Fruit fly (Drosophila melanogaster) whole organism, embryonic: ENCODE data around the gene CG31219.
A peak's percentile ranks its signal among the peaks of the same experiment; 100 is the strongest.

ENCODE experiments used
- B-H2 ChIP-seq: fragments of 200-800 bp; sonication (Bioruptor generic); optimal IDR thresholded peaks from 2 replicates; lab custom pipeline; 2018; ENCODE audit warnings: missing biosample characterization, mild to moderate bottlenecking, missing genetic modification characterization
- BEAF-32 ChIP-seq: fragments of 200-800 bp; sonication (Bioruptor generic); optimal IDR thresholded peaks from 3 replicates; lab custom pipeline; 2017; ENCODE audit warnings: missing biosample characterization, missing genetic modification characterization, mild to moderate bottlenecking, moderate library complexity, missing genetic modification reagents
- CG10209 ChIP-seq: fragments of 200-800 bp; sonication (Bioruptor generic); optimal IDR thresholded peaks from 3 replicates; lab custom pipeline; 2017; ENCODE audit warnings: missing biosample characterization, mild to moderate bottlenecking, missing genetic modification characterization, missing genetic modification reagents
- CG10267 ChIP-seq: fragments of 200-800 bp; sonication (Bioruptor generic); optimal IDR thresholded peaks from 2 replicates; lab custom pipeline; 2018; ENCODE audit warnings: missing biosample characterization, mild to moderate bottlenecking, missing genetic modification characterization, moderate library complexity
- CG11085 ChIP-seq: fragments of 200-800 bp; sonication (Bioruptor generic); IDR thresholded peaks from 2 replicates; pipeline ENCODE4 v1.3.6; 2022; ENCODE audit warnings: missing biosample characterization, missing genetic modification characterization
- CG11696 ChIP-seq: fragments of 200-800 bp; sonication (Bioruptor generic); IDR thresholded peaks from 2 replicates; pipeline ENCODE4 v1.3.6; 2022; ENCODE audit warnings: missing biosample characterization, missing genetic modification characterization
- CG12155 ChIP-seq: fragments of 200-800 bp; sonication (Bioruptor generic); optimal IDR thresholded peaks from 3 replicates; lab custom pipeline; 2016; ENCODE audit warnings: missing biosample characterization, missing genetic modification characterization
- CG12659 ChIP-seq: fragments of 200-800 bp; sonication (Bioruptor generic); optimal IDR thresholded peaks from 3 replicates; lab custom pipeline; 2017; ENCODE audit warnings: mild to moderate bottlenecking, missing biosample characterization, missing genetic modification reagents, missing genetic modification characterization
- CG13624 ChIP-seq: fragments of 200-800 bp; sonication (Bioruptor generic); optimal IDR thresholded peaks from 2 replicates; lab custom pipeline; 2016; ENCODE audit warnings: missing biosample characterization, missing genetic modification characterization
- CG14860 ChIP-seq: fragments of 200-800 bp; sonication (Bioruptor generic); IDR thresholded peaks from 3 replicates; pipeline ENCODE4 v1.3.6; 2022; ENCODE audit warnings: missing biosample characterization, missing genetic modification characterization; ENCODE audit not compliant: partially characterized antibody
- CG17361 ChIP-seq: fragments of 200-800 bp; sonication (Bioruptor generic); IDR thresholded peaks from 3 replicates; pipeline ENCODE4 v1.3.6; 2022; ENCODE audit warnings: missing biosample characterization, missing genetic modification characterization
- CG18764 ChIP-seq: fragments of 200-800 bp; sonication (Bioruptor generic); optimal IDR thresholded peaks from 3 replicates; lab custom pipeline; 2016; ENCODE audit warnings: missing biosample characterization, missing genetic modification characterization
- CG34376 ChIP-seq: fragments of 200-800 bp; sonication (Bioruptor generic); optimal IDR thresholded peaks from 2 replicates; lab custom pipeline; 2018; ENCODE audit warnings: missing biosample characterization, mild to moderate bottlenecking, missing genetic modification characterization
- CG42726 ChIP-seq: fragments of 200-800 bp; sonication (Bioruptor generic); IDR thresholded peaks from 2 replicates; pipeline ENCODE4 v1.3.6; 2022; ENCODE audit warnings: missing biosample characterization, missing genetic modification characterization; ENCODE audit not compliant: partially characterized antibody
- CG7963 ChIP-seq: fragments of 200-800 bp; sonication (Bioruptor generic); IDR thresholded peaks from 3 replicates; pipeline ENCODE4 v1.3.6; 2022; ENCODE audit warnings: missing biosample characterization, missing genetic modification characterization; ENCODE audit not compliant: partially characterized antibody
- CG9437 ChIP-seq: fragments of 200-800 bp; sonication (Bioruptor generic); optimal IDR thresholded peaks from 2 replicates; lab custom pipeline; 2018; ENCODE audit warnings: missing biosample characterization, mild to moderate bottlenecking, missing genetic modification characterization
- CG9932 ChIP-seq: fragments of 200-800 bp; sonication (Bioruptor generic); IDR thresholded peaks from 2 replicates; pipeline ENCODE4 v1.3.6; 2022; ENCODE audit warnings: missing biosample characterization, missing genetic modification characterization
- Dll ChIP-seq: fragments of 200-800 bp; sonication (Bioruptor generic); IDR thresholded peaks from 4 replicates; pipeline ENCODE4 v1.3.6; 2022; ENCODE audit warnings: missing biosample characterization, missing genetic modification characterization; ENCODE audit not compliant: partially characterized antibody
- Dp ChIP-seq: fragments of 200-800 bp; sonication (Bioruptor generic); optimal IDR thresholded peaks from 2 replicates; lab custom pipeline; 2018; ENCODE audit warnings: missing biosample characterization, mild to moderate bottlenecking, missing genetic modification characterization, moderate library complexity
- E2f1 ChIP-seq: fragments of 200-800 bp; sonication (Bioruptor generic); IDR thresholded peaks from 2 replicates; pipeline ENCODE4 v1.3.6; 2022; ENCODE audit warnings: missing biosample characterization, missing genetic modification characterization
- Fer3 ChIP-seq: fragments of 200-800 bp; sonication (Bioruptor generic); optimal IDR thresholded peaks from 2 replicates; lab custom pipeline; 2018; ENCODE audit warnings: missing biosample characterization, mild to moderate bottlenecking, missing genetic modification characterization, moderate library complexity
- HLH54F ChIP-seq: fragments of 200-800 bp; sonication (Bioruptor generic); optimal IDR thresholded peaks from 3 replicates; lab custom pipeline; 2016; ENCODE audit warnings: missing biosample characterization, missing genetic modification characterization
- Lhr ChIP-seq: fragments of 200-800 bp; sonication (Bioruptor generic); optimal IDR thresholded peaks from 3 replicates; lab custom pipeline; 2017; ENCODE audit warnings: mild to moderate bottlenecking, missing biosample characterization, missing genetic modification reagents, missing genetic modification characterization
- Lpt ChIP-seq: fragments of >200 bp; optimal IDR thresholded peaks from 2 replicates; lab custom pipeline; 2018; ENCODE audit warnings: missing biosample characterization, missing genetic modification characterization
- Mrtf ChIP-seq: fragments of 200-800 bp; sonication (Bioruptor generic); IDR thresholded peaks from 3 replicates; pipeline ENCODE4 v1.3.6; 2022; ENCODE audit warnings: missing biosample characterization, missing genetic modification characterization
- Rfx ChIP-seq: fragments of 200-800 bp; sonication (Bioruptor generic); IDR thresholded peaks from 2 replicates; pipeline ENCODE4 v1.3.6; 2022; ENCODE audit warnings: missing biosample characterization, missing genetic modification characterization
- Sin3A ChIP-seq: fragments of >200 bp; optimal IDR thresholded peaks from 2 replicates; lab custom pipeline; 2018
- Spps ChIP-seq: fragments of 200-800 bp; sonication (Bioruptor generic); optimal IDR thresholded peaks from 2 replicates; lab custom pipeline; 2018; ENCODE audit warnings: missing biosample characterization, mild to moderate bottlenecking, missing genetic modification characterization
- Sry-δ ChIP-seq: fragments of 200-800 bp; sonication (Bioruptor generic); optimal IDR thresholded peaks from 2 replicates; lab custom pipeline; 2016; ENCODE audit warnings: missing biosample characterization, missing genetic modification characterization
- Xrp1 ChIP-seq: fragments of 200-800 bp; sonication (Bioruptor generic); IDR thresholded peaks from 2 replicates; pipeline ENCODE4 v1.3.6; 2022; ENCODE audit warnings: missing biosample characterization, missing genetic modification characterization
- ab ChIP-seq: fragments of 200-800 bp; sonication (Bioruptor generic); optimal IDR thresholded peaks from 2 replicates; lab custom pipeline; 2016; ENCODE audit warnings: missing biosample characterization, missing genetic modification characterization
- ato ChIP-seq: fragments of 200-800 bp; sonication (Bioruptor generic); IDR thresholded peaks from 2 replicates; pipeline ENCODE4 v1.3.6; 2022; ENCODE audit warnings: missing biosample characterization, missing genetic modification characterization; ENCODE audit not compliant: partially characterized antibody
- gro ChIP-seq: fragments of 200-800 bp; sonication (Bioruptor generic); optimal IDR thresholded peaks from 2 replicates; lab custom pipeline; 2016; ENCODE audit warnings: missing biosample characterization, missing genetic modification characterization
- hb ChIP-seq: fragments of 200-800 bp; sonication (Bioruptor generic); IDR thresholded peaks from 3 replicates; pipeline ENCODE4 v1.3.6; 2022; ENCODE audit warnings: missing biosample characterization, missing genetic modification characterization; ENCODE audit not compliant: partially characterized antibody
- hbn ChIP-seq: fragments of 200-800 bp; sonication (Bioruptor generic); IDR thresholded peaks from 2 replicates; pipeline ENCODE4 v1.3.6; 2022; ENCODE audit warnings: missing biosample characterization, missing genetic modification characterization; ENCODE audit not compliant: partially characterized antibody
- knrl ChIP-seq: fragments of 200-800 bp; sonication (Bioruptor generic); IDR thresholded peaks from 3 replicates; pipeline ENCODE4 v1.3.6; 2022; ENCODE audit warnings: missing biosample characterization, missing genetic modification characterization; ENCODE audit not compliant: partially characterized antibody
- lbe ChIP-seq: fragments of 200-800 bp; sonication (Bioruptor generic); optimal IDR thresholded peaks from 2 replicates; lab custom pipeline; 2016; ENCODE audit warnings: missing biosample characterization, mild to moderate bottlenecking, missing genetic modification characterization
- mld ChIP-seq: fragments of 200-800 bp; sonication (Bioruptor generic); IDR thresholded peaks from 3 replicates; pipeline ENCODE4 v1.3.6; 2022; ENCODE audit warnings: missing biosample characterization, missing genetic modification characterization; ENCODE audit not compliant: partially characterized antibody
- oc ChIP-seq: fragments of 200-800 bp; sonication (Bioruptor generic); optimal IDR thresholded peaks from 2 replicates; lab custom pipeline; 2018; ENCODE audit warnings: missing biosample characterization, mild to moderate bottlenecking, missing genetic modification characterization, moderate library complexity
- phol ChIP-seq: fragments of 200-800 bp; sonication (Bioruptor generic); optimal IDR thresholded peaks from 3 replicates; lab custom pipeline; 2018; ENCODE audit warnings: missing biosample characterization, mild to moderate bottlenecking, missing genetic modification characterization, moderate library complexity
- rib ChIP-seq: fragments of 200-800 bp; sonication (Bioruptor generic); IDR thresholded peaks from 2 replicates; pipeline ENCODE4 v1.3.6; 2022; ENCODE audit warnings: missing biosample characterization, missing genetic modification characterization
- row ChIP-seq: fragments of 200-800 bp; sonication (Bioruptor generic); IDR thresholded peaks from 3 replicates; pipeline ENCODE4 v1.3.6; 2022; ENCODE audit warnings: missing biosample characterization, missing genetic modification characterization
- sens ChIP-seq: fragments of 200-800 bp; sonication (Bioruptor generic); peaks from one replicate; lab custom pipeline; 2016; ENCODE audit warnings: missing biosample characterization, missing genetic modification characterization
- sob ChIP-seq: fragments of 200-800 bp; sonication (Bioruptor generic); IDR thresholded peaks from 2 replicates; pipeline ENCODE4 v1.3.6; 2022; ENCODE audit warnings: missing biosample characterization, missing genetic modification characterization
- sr ChIP-seq: fragments of 200-800 bp; sonication (Bioruptor generic); IDR thresholded peaks from 3 replicates; pipeline ENCODE4 v1.3.6; 2022; ENCODE audit warnings: missing biosample characterization, missing genetic modification characterization
- tna ChIP-seq: fragments of 200-800 bp; sonication (Bioruptor generic); IDR thresholded peaks from 2 replicates; pipeline ENCODE4 v1.3.6; 2022; ENCODE audit warnings: missing biosample characterization, missing genetic modification characterization; ENCODE audit not compliant: partially characterized antibody
- unc-4 ChIP-seq: fragments of 200-800 bp; sonication (Bioruptor generic); IDR thresholded peaks from 2 replicates; pipeline ENCODE4 v1.3.6; 2022; ENCODE audit warnings: missing biosample characterization, missing genetic modification characterization; ENCODE audit not compliant: partially characterized antibody
- zen2 ChIP-seq: fragments of 200-800 bp; sonication (Bioruptor generic); IDR thresholded peaks from 3 replicates; pipeline ENCODE4 v1.3.6; 2022; ENCODE audit warnings: missing biosample characterization, missing genetic modification characterization; ENCODE audit not compliant: partially characterized antibody
- zfh1 ChIP-seq: fragments of 200-800 bp; sonication (Bioruptor generic); IDR thresholded peaks from 3 replicates; pipeline ENCODE4 v1.3.6; 2022; ENCODE audit warnings: missing biosample characterization, missing genetic modification characterization

CG31219 gene

dm6 chr3R:19642893-19643270 lies 7.9 kb upstream of the CG31219 start (continued):
- TF ChIP-seq Rfx (peak; percentile 59; the same call in 1 of the 2 replicates), CG9932 (GFP tag; lab: Robert Waterston, UW) (peak; percentile 43), sob (GFP tag; lab: Robert Waterston, UW) (peak; percentile 70), Lhr (peak; percentile 1), phol (tag; lab: Kevin White, UChicago) (peak; percentile 7), CG11696 (GFP tag; lab: Robert Waterston, UW) (no peak), CG17361 (GFP tag; lab: Robert Waterston, UW) (peak; percentile 47; the same call in 1 of the 3 replicates), Lpt (GFP tag; lab: Kevin White, UChicago) (no peak), sens (peak; percentile 87), Xrp1 (GFP tag; lab: Robert Waterston, UW) (0 out of 2 replicates have a peak, but pooled peaks have one; percentile 11), unc-4 (GFP tag; lab: Robert Waterston, UW) (peak; percentile 64), CG12155 (GFP tag; lab: Kevin White, UChicago) (peak; percentile 76), B-H2 (GFP tag; lab: Kevin White, UChicago) (peak; percentile 8), knrl (GFP tag; lab: Robert Waterston, UW) (peak; percentile 80; the same call in 2 of the 3 replicates), sr (GFP tag; lab: Robert Waterston, UW) (no peak), CG12659 (GFP tag; lab: Kevin White, UChicago) (peak; percentile 12), gro (GFP tag; lab: Kevin White, UChicago) (peak; percentile 19), Dll (GFP tag; lab: Robert Waterston, UW) (peak; percentile 81), lbe (GFP tag; lab: Kevin White, UChicago) (peak; percentile 41), Sry-δ (GFP tag; lab: Kevin White, UChicago) (peak; percentile 57), oc (tag; lab: Kevin White, UChicago) (no peak), zen2 (GFP tag; lab: Robert Waterston, UW) (peak; percentile 84), E2f1 (GFP tag; lab: Robert Waterston, UW) (peak; percentile 23; the same call in 1 of the 2 replicates), CG13624 (GFP tag; lab: Kevin White, UChicago) (peak; percentile 35), CG42726 (GFP tag; lab: Robert Waterston, UW) (peak; percentile 52; the same call in 1 of the 2 replicates), HLH54F (GFP tag; lab: Kevin White, UChicago) (no peak), CG11085 (GFP tag; lab: Robert Waterston, UW) (no peak), ato (GFP tag; lab: Robert Waterston, UW) (peak; percentile 76), Sin3A (lab: Kevin White, UChicago) (peak; percentile 14), Fer3 (peak; percentile 25), CG18764 (GFP tag; lab: Kevin White, UChicago) (no peak), mld (GFP tag; lab: Robert Waterston, UW) (peak; percentile 67; the same call in 2 of the 3 replicates), CG34376 (GFP tag; lab: Kevin White, UChicago) (no peak), CG14860 (GFP tag; lab: Robert Waterston, UW) (peak; percentile 68), CG7963 (GFP tag; lab: Robert Waterston, UW) (peak; percentile 69; the same call in 2 of the 3 replicates), tna (GFP tag; lab: Robert Waterston, UW) (peak; percentile 36), CG9437 (peak; percentile 25), Dp (peak; percentile 47), CG10267 (peak; percentile 87), ab (no peak), CG10209 (GFP tag; lab: Kevin White, UChicago) (no peak), zfh1 (GFP tag; lab: Robert Waterston, UW) (peak; percentile 42; the same call in 1 of the 3 replicates), BEAF-32 (peak; percentile 75), row (GFP tag; lab: Robert Waterston, UW) (peak; percentile 40; the same call in 2 of the 3 replicates), hbn (GFP tag; lab: Robert Waterston, UW) (peak; percentile 70), Mrtf (GFP tag; lab: Robert Waterston, UW) (0 out of 3 replicates have a peak, but pooled peaks have one; percentile 26), rib (peak; percentile 38; the same call in 1 of the 2 replicates), hb (GFP tag; lab: Robert Waterston, UW) (peak; percentile 69; the same call in 2 of the 3 replicates), Spps (tag; lab: Kevin White, UChicago) (no peak)
